Fruit fly (Drosophila melanogaster) whole organism, embryonic: ENCODE results near the gene dec.

Source experiments
- Antp ChIP-seq: fragments of 200-800 bp; sonication (Bioruptor generic); optimal IDR thresholded peaks from 3 replicates; lab custom pipeline; 2016; ENCODE audit warnings: missing biosample characterization, missing genetic modification characterization
- B-H2 ChIP-seq: fragments of 200-800 bp; sonication (Bioruptor generic); optimal IDR thresholded peaks from 2 replicates; lab custom pipeline; 2018; ENCODE audit warnings: missing biosample characterization, mild to moderate bottlenecking, missing genetic modification characterization
- BEAF-32 ChIP-seq: fragments of 200-800 bp; sonication (Bioruptor generic); optimal IDR thresholded peaks from 3 replicates; lab custom pipeline; 2017; ENCODE audit warnings: missing biosample characterization, missing genetic modification characterization, mild to moderate bottlenecking, moderate library complexity, missing genetic modification reagents
- CG10267 ChIP-seq: fragments of 200-800 bp; sonication (Bioruptor generic); optimal IDR thresholded peaks from 2 replicates; lab custom pipeline; 2018; ENCODE audit warnings: missing biosample characterization, mild to moderate bottlenecking, missing genetic modification characterization, moderate library complexity
- CG12236 ChIP-seq: fragments of 200-800 bp; sonication (Bioruptor generic); optimal IDR thresholded peaks from 2 replicates; lab custom pipeline; 2016; ENCODE audit warnings: missing biosample characterization, missing genetic modification characterization
- CG16863 ChIP-seq: fragments of 200-800 bp; sonication (Bioruptor generic); optimal IDR thresholded peaks from 3 replicates; lab custom pipeline; 2016; ENCODE audit warnings: missing biosample characterization, missing genetic modification characterization
- CG17359 ChIP-seq: fragments of 200-800 bp; sonication (Bioruptor generic); optimal IDR thresholded peaks from 3 replicates; lab custom pipeline; 2018; ENCODE audit warnings: missing biosample characterization, mild to moderate bottlenecking, missing genetic modification characterization, moderate library complexity
- CG17829 ChIP-seq: fragments of 200-800 bp; optimal IDR thresholded peaks from 2 replicates; lab custom pipeline; 2019; ENCODE audit warnings: missing biosample characterization, mild to moderate bottlenecking, missing genetic modification characterization, moderate library complexity
- CG30403 ChIP-seq: fragments of 200-800 bp; sonication (Bioruptor generic); optimal IDR thresholded peaks from 3 replicates; lab custom pipeline; 2016; ENCODE audit warnings: missing biosample characterization, missing genetic modification characterization
- CG3995 ChIP-seq: fragments of 200-800 bp; sonication (Bioruptor generic); optimal IDR thresholded peaks from 3 replicates; lab custom pipeline; 2016; ENCODE audit warnings: missing biosample characterization, missing genetic modification characterization
- CG4328 ChIP-seq: fragments of 200-800 bp; sonication (Bioruptor generic); optimal IDR thresholded peaks from 3 replicates; lab custom pipeline; 2017; ENCODE audit warnings: missing biosample characterization, missing genetic modification reagents, missing genetic modification characterization
- CG4424 ChIP-seq: fragments of 200-800 bp; sonication (Bioruptor generic); optimal IDR thresholded peaks from 3 replicates; lab custom pipeline; 2016; ENCODE audit warnings: missing biosample characterization, missing genetic modification characterization
- CG4820 ChIP-seq: fragments of 200-800 bp; sonication (Bioruptor generic); optimal IDR thresholded peaks from 3 replicates; lab custom pipeline; 2016; ENCODE audit warnings: missing biosample characterization, missing genetic modification characterization
- CG6654 ChIP-seq: fragments of 200-800 bp; sonication (Bioruptor generic); optimal IDR thresholded peaks from 2 replicates; lab custom pipeline; 2017; ENCODE audit warnings: missing biosample characterization, mild to moderate bottlenecking, missing genetic modification characterization
- CG6765 ChIP-seq: fragments of 200-800 bp; sonication (Bioruptor generic); optimal IDR thresholded peaks from 3 replicates; lab custom pipeline; 2017; ENCODE audit warnings: missing biosample characterization, mild to moderate bottlenecking, missing genetic modification characterization
- CG7928 ChIP-seq: fragments of 200-800 bp; sonication (Bioruptor generic); optimal IDR thresholded peaks from 2 replicates; lab custom pipeline; 2017; ENCODE audit warnings: missing biosample characterization, mild to moderate bottlenecking, missing genetic modification characterization
- CG9215 ChIP-seq: fragments of 200-800 bp; sonication (Bioruptor generic); IDR thresholded peaks from 2 replicates; pipeline ENCODE4 v1.3.6; 2022; ENCODE audit warnings: missing biosample characterization, missing genetic modification characterization
- CkIIα-i1 ChIP-seq: fragments of 200-800 bp; sonication (Bioruptor generic); IDR thresholded peaks from 2 replicates; pipeline ENCODE4 v1.3.6; 2022; ENCODE audit warnings: missing biosample characterization, missing genetic modification characterization
- ERR ChIP-seq: fragments of 200-800 bp; sonication (Bioruptor generic); optimal IDR thresholded peaks from 2 replicates; lab custom pipeline; 2016; ENCODE audit warnings: missing biosample characterization, missing genetic modification characterization
- Gug ChIP-seq: fragments of 200-800 bp; sonication (Bioruptor generic); IDR thresholded peaks from 4 replicates; pipeline ENCODE4 v1.3.6; 2022; ENCODE audit warnings: missing biosample characterization, missing genetic modification characterization
- H15 ChIP-seq: fragments of 200-800 bp; sonication (Bioruptor generic); IDR thresholded peaks from 3 replicates; pipeline ENCODE4 v1.3.6; 2022; ENCODE audit warnings: missing biosample characterization, missing genetic modification characterization
- HLHmδ ChIP-seq: fragments of 200-800 bp; sonication (Bioruptor generic); optimal IDR thresholded peaks from 2 replicates; lab custom pipeline; 2018; ENCODE audit warnings: missing biosample characterization, mild to moderate bottlenecking, missing genetic modification characterization, moderate library complexity
- Jarid2 ChIP-seq: fragments of 200-800 bp; sonication (Bioruptor generic); optimal IDR thresholded peaks from 3 replicates; lab custom pipeline; 2017; ENCODE audit warnings: mild to moderate bottlenecking, missing biosample characterization, missing genetic modification reagents, missing genetic modification characterization
- Mrtf ChIP-seq: fragments of 200-800 bp; sonication (Bioruptor generic); IDR thresholded peaks from 3 replicates; pipeline ENCODE4 v1.3.6; 2022; ENCODE audit warnings: missing biosample characterization, missing genetic modification characterization
- Myb ChIP-seq: fragments of 200-800 bp; sonication (Bioruptor generic); optimal IDR thresholded peaks from 2 replicates; lab custom pipeline; 2016; ENCODE audit warnings: missing biosample characterization, missing genetic modification characterization
- Neu2 ChIP-seq: fragments of 200-800 bp; sonication (Bioruptor generic); optimal IDR thresholded peaks from 3 replicates; lab custom pipeline; 2016; ENCODE audit warnings: missing biosample characterization, missing genetic modification characterization, borderline replicate concordance
- NfI ChIP-seq: fragments of 200-800 bp; sonication (Bioruptor generic); optimal IDR thresholded peaks from 3 replicates; lab custom pipeline; 2018; ENCODE audit warnings: missing biosample characterization, mild to moderate bottlenecking, missing genetic modification characterization, moderate library complexity
- Rfx ChIP-seq: fragments of 200-800 bp; sonication (Bioruptor generic); IDR thresholded peaks from 2 replicates; pipeline ENCODE4 v1.3.6; 2022; ENCODE audit warnings: missing biosample characterization, missing genetic modification characterization
- Side ChIP-seq: fragments of 200-800 bp; sonication (Bioruptor generic); optimal IDR thresholded peaks from 2 replicates; lab custom pipeline; 2016; ENCODE audit warnings: missing biosample characterization, missing genetic modification characterization
- Sox100B ChIP-seq: fragments of 200-800 bp; sonication (Bioruptor generic); optimal IDR thresholded peaks from 3 replicates; lab custom pipeline; 2018; ENCODE audit warnings: missing biosample characterization, mild to moderate bottlenecking, missing genetic modification characterization
- abd-A ChIP-seq: fragments of 200-800 bp; sonication (Bioruptor generic); optimal IDR thresholded peaks from 3 replicates; lab custom pipeline; 2019; ENCODE audit warnings: missing biosample characterization, mild to moderate bottlenecking, missing genetic modification characterization, moderate library complexity
- ac ChIP-seq: fragments of 200-800 bp; sonication (Bioruptor generic); optimal IDR thresholded peaks from 3 replicates; lab custom pipeline; 2017; ENCODE audit warnings: missing biosample characterization, mild to moderate bottlenecking, missing genetic modification characterization
- ash1 ChIP-seq: fragments of 200-800 bp; sonication (Bioruptor generic); optimal IDR thresholded peaks from 2 replicates; lab custom pipeline; 2018; ENCODE audit warnings: missing biosample characterization, mild to moderate bottlenecking, missing genetic modification characterization
- bigmax ChIP-seq: fragments of 200-800 bp; sonication (Bioruptor generic); optimal IDR thresholded peaks from 2 replicates; lab custom pipeline; 2018; ENCODE audit warnings: missing biosample characterization, mild to moderate bottlenecking, missing genetic modification characterization
- bsh ChIP-seq, 2 experiments: fragments of 200-800 bp; sonication (Bioruptor generic); optimal IDR thresholded peaks; 2 replicates each; lab custom pipeline; 2017 to 2018; ENCODE audit warnings: mild to moderate bottlenecking in 2 of 2, missing biosample characterization in 2 of 2, missing genetic modification characterization in 2 of 2, moderate library complexity in 1 of 2
- cg ChIP-seq: fragments of 200-800 bp; sonication (Bioruptor generic); optimal IDR thresholded peaks from 3 replicates; lab custom pipeline; 2019; ENCODE audit warnings: missing biosample characterization, mild to moderate bottlenecking, missing genetic modification characterization, moderate library complexity
- gcm ChIP-seq: fragments of 200-800 bp; sonication (Bioruptor generic); optimal IDR thresholded peaks from 2 replicates; lab custom pipeline; 2019; ENCODE audit warnings: missing biosample characterization, mild to moderate bottlenecking, missing genetic modification characterization, moderate library complexity
- hkb ChIP-seq, 2 experiments: fragments of 200-800 bp in 1 of 2; fragments of >200 bp in 1 of 2; sonication (Bioruptor generic) in 1 of 2; IDR thresholded peaks in 1 of 2; optimal IDR thresholded peaks in 1 of 2; 2 replicates each; pipeline versions ENCODE4 v1.3.6 to Lab custom; 2017 to 2022; ENCODE audit warnings: missing biosample characterization in 1 of 2, missing genetic modification characterization in 1 of 2
- inv ChIP-seq: fragments of 200-800 bp; sonication (Bioruptor generic); IDR thresholded peaks from 2 replicates; pipeline ENCODE4 v1.3.6; 2022; ENCODE audit warnings: missing biosample characterization, missing genetic modification characterization; ENCODE audit not compliant: partially characterized antibody
- kah ChIP-seq: fragments of 200-800 bp; sonication (Bioruptor generic); optimal IDR thresholded peaks from 2 replicates; lab custom pipeline; 2018; ENCODE audit warnings: missing biosample characterization, mild to moderate bottlenecking, missing genetic modification characterization
- kay ChIP-seq: fragments of 200-800 bp; sonication (Bioruptor generic); optimal IDR thresholded peaks from 2 replicates; lab custom pipeline; 2016; ENCODE audit warnings: missing biosample characterization, missing genetic modification characterization
- maf-S ChIP-seq: fragments of 200-800 bp; sonication (Bioruptor generic); optimal IDR thresholded peaks from 2 replicates; lab custom pipeline; 2016; ENCODE audit warnings: missing biosample characterization, missing genetic modification characterization
- prd ChIP-seq, 3 experiments: fragments of >200 bp in 2 of 3; fragments of 200-800 bp in 1 of 3; sonication (Bioruptor generic) in 1 of 3; optimal IDR thresholded peaks in 2 of 3; IDR thresholded peaks in 1 of 3; 2 replicates in 2 of 3; 3 replicates in 1 of 3; pipeline versions ENCODE4 v1.3.6 to Lab custom; 2017 to 2022; ENCODE audit warnings: missing biosample characterization in 1 of 3, missing genetic modification characterization in 1 of 3
- pzg ChIP-seq: fragments of 200-800 bp; sonication (Bioruptor generic); optimal IDR thresholded peaks from 3 replicates; lab custom pipeline; 2018; ENCODE audit warnings: missing biosample characterization, mild to moderate bottlenecking, missing genetic modification characterization, moderate library complexity
- row ChIP-seq: fragments of 200-800 bp; sonication (Bioruptor generic); IDR thresholded peaks from 3 replicates; pipeline ENCODE4 v1.3.6; 2022; ENCODE audit warnings: missing biosample characterization, missing genetic modification characterization
- sens-2 ChIP-seq: fragments of 200-800 bp; sonication (Bioruptor generic); IDR thresholded peaks from 2 replicates; pipeline ENCODE4 v1.3.6; 2022; ENCODE audit warnings: missing biosample characterization, missing genetic modification characterization
- toy ChIP-seq: fragments of 200-800 bp; sonication (Bioruptor generic); IDR thresholded peaks from 2 replicates; pipeline ENCODE4 v1.3.6; 2022; ENCODE audit warnings: missing biosample characterization, missing genetic modification characterization
- twi ChIP-seq: fragments of 200-800 bp; optimal IDR thresholded peaks from 2 replicates; lab custom pipeline; 2019; ENCODE audit warnings: missing biosample characterization, mild to moderate bottlenecking, missing genetic modification characterization, moderate library complexity

dec gene

DNA sequence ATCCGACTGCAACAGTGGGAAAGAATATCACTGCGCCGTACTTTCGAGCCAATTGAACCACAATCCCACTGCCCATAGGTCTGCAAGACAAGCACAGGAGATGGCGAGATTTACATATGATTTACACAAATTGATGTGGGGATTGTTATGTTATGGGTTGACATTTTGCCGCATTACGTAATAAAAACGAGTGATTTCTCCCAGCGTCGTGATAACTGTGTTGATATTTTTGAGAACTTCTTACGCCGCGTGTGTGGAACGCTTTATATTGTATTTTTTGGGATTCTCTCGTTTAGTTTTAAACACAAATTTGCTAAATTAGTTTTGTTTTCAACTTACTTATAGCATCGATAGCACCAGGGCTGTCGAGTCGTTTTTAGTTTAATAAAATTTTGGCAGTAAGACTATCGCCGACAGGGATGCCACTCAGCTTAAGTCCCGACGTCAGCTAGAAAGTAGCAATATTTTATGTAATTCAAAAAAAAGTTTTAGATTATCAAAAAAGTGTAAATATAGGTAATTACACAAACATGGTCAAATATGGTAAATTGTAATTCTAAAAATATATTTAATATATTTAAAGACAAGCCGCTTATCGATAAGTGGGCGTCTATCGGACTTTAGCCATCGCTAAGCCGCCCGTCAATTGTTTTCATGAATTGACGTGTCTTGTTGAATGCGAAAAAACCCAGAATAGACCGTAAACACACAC is 20.5 kb upstream of the dec start, which contains the start of the genes CG45089, ND-MNLL and p115 (continued):
- TF ChIP-seq gcm (GFP tag; lab: Kevin White, UChicago), result peak; percentile 46
- TF ChIP-seq CG4820, result peak; percentile 36
- TF ChIP-seq CG10267 (tag; lab: Kevin White, UChicago), result peak; percentile 72
- peak; percentile 75 for TF ChIP-seq BEAF-32
- 0 out of 3 replicates have a peak, but pooled peaks have one; percentile 14 for TF ChIP-seq H15 (GFP tag; lab: Robert Waterston, UW)
- peak; percentile 25; the same call in 1 of the 2 replicates for TF ChIP-seq CG9215 (GFP tag; lab: Robert Waterston, UW)
- TF ChIP-seq CG16863 (GFP tag; lab: Kevin White, UChicago), result no peak
- peak; percentile 59 for TF ChIP-seq pzg (GFP tag; lab: Kevin White, UChicago)
- TF ChIP-seq Sox100B (GFP tag; lab: Kevin White, UChicago), result peak; percentile 45
- no peak for TF ChIP-seq CG6654 (GFP tag; lab: Kevin White, UChicago)
- no peak for TF ChIP-seq maf-S
- TF ChIP-seq inv (GFP tag; lab: Robert Waterston, UW), result peak; percentile 61
- TF ChIP-seq bigmax (GFP tag; lab: Kevin White, UChicago), result no peak
- TF ChIP-seq NfI (GFP tag; lab: Kevin White, UChicago), result peak; percentile 43
- TF ChIP-seq ERR (GFP tag; lab: Kevin White, UChicago), result no peak
- TF ChIP-seq twi (tag; lab: Kevin White, UChicago), result peak; percentile 26
- TF ChIP-seq HLHmδ, result no peak
- peak; percentile 86 for TF ChIP-seq CG3995 (GFP tag; lab: Kevin White, UChicago)
- TF ChIP-seq CkIIα-i1 (GFP tag; lab: Robert Waterston, UW), result no peak
- peak; percentile 86 for TF ChIP-seq row (GFP tag; lab: Robert Waterston, UW)
- no peak for TF ChIP-seq hkb (optimal IDR thresholded peaks at IDR 0.05; lab: Kevin White, UChicago)
- TF ChIP-seq hkb (GFP tag; IDR thresholded peaks at IDR 0.05; lab: Robert Waterston, UW), result peak; percentile 49
- peak; percentile 20 for TF ChIP-seq Myb (GFP tag; lab: Kevin White, UChicago)
- TF ChIP-seq B-H2 (GFP tag; lab: Kevin White, UChicago), result peak; percentile 74
- TF ChIP-seq Neu2, result no peak
- TF ChIP-seq Antp, result peak; percentile 30
- TF ChIP-seq CG4328 (GFP tag; lab: Kevin White, UChicago), result peak; percentile 63
- no peak for TF ChIP-seq prd (optimal IDR thresholded peaks at IDR 0.05; lab: Kevin White, UChicago)
- peak; percentile 65 for TF ChIP-seq prd (GFP tag; IDR thresholded peaks at IDR 0.05; lab: Robert Waterston, UW)
- peak; percentile 77 for TF ChIP-seq CG17829 (tag; lab: Kevin White, UChicago)
- TF ChIP-seq cg (GFP tag; lab: Kevin White, UChicago), result no peak
- TF ChIP-seq sens-2, result no peak
- TF ChIP-seq Side (GFP tag; lab: Kevin White, UChicago), result no peak
- TF ChIP-seq ac, result no peak
- peak; percentile 82 for TF ChIP-seq CG7928 (GFP tag; lab: Kevin White, UChicago)
- peak; percentile 71; the same call in 1 of the 2 replicates for TF ChIP-seq Rfx (GFP tag; lab: Robert Waterston, UW)
- TF ChIP-seq abd-A (tag; lab: Kevin White, UChicago), result no peak
- peak; percentile 75 for TF ChIP-seq CG30403 (GFP tag; lab: Kevin White, UChicago)
- TF ChIP-seq CG12236, result no peak
- TF ChIP-seq Gug (GFP tag; lab: Robert Waterston, UW), result peak; percentile 56; the same call in 1 of the 4 replicates
- peak; percentile 46 for TF ChIP-seq kay (GFP tag; lab: Kevin White, UChicago)
- no peak for TF ChIP-seq Jarid2 (GFP tag; lab: Kevin White, UChicago)
- TF ChIP-seq ash1 (GFP tag; lab: Kevin White, UChicago), result no peak
- no peak for TF ChIP-seq Mrtf (GFP tag; lab: Robert Waterston, UW)
- TF ChIP-seq CG4424, result peak; percentile 62
- peak; percentile 66 for TF ChIP-seq CG17359
- no peak for TF ChIP-seq kah (GFP tag; lab: Kevin White, UChicago)
- no peak for TF ChIP-seq toy (GFP tag; lab: Robert Waterston, UW)
- peak; percentile 30 for TF ChIP-seq CG6765 (GFP tag; lab: Kevin White, UChicago)
- TF ChIP-seq bsh (GFP tag; optimal IDR thresholded peaks at IDR 0.05; lab: Kevin White, UChicago), result peak in 1 of 2 experiments; percentile 60
